Worm (Caenorhabditis elegans) whole organism, mixed stage, embryonic: Measurements from ENCODE around the gene fipr-18.
A peak's percentile ranks its signal among the peaks of the same experiment; 100 is the strongest.

Source experiments
- M03D4.4 ChIP-seq: sonication (generic microtip); optimal IDR thresholded peaks from 2 replicates; lab custom pipeline; 2017; ENCODE audit warnings: mild to moderate bottlenecking, missing genetic modification characterization, missing compliant biosample characterization
- bed-3 ChIP-seq: fragments of 200-800 bp; sonication (Bioruptor generic); optimal IDR thresholded peaks from 3 replicates; lab custom pipeline; 2018; ENCODE audit warnings: mild to moderate bottlenecking, missing genetic modification characterization, moderate library complexity, missing compliant biosample characterization
- blmp-1 ChIP-seq: fragments of 150-350 bp; optimal IDR thresholded peaks from 2 replicates; lab custom pipeline; 2014; ENCODE audit warnings: missing biosample characterization, missing genetic modification characterization
- ceh-39 ChIP-seq: fragments of 150-350 bp; optimal IDR thresholded peaks from 2 replicates; lab custom pipeline; 2014; ENCODE audit warnings: missing biosample characterization, missing genetic modification characterization
- ceh-83 ChIP-seq: fragments of 200-800 bp; sonication (Bioruptor generic); optimal IDR thresholded peaks from 2 replicates; lab custom pipeline; 2018; ENCODE audit warnings: mild to moderate bottlenecking, missing genetic modification characterization, missing compliant biosample characterization
- cnd-1 ChIP-seq: fragments of 200-800 bp; sonication (Bioruptor generic); optimal IDR thresholded peaks from 2 replicates; lab custom pipeline; 2018; ENCODE audit warnings: mild to moderate bottlenecking, missing genetic modification characterization, missing compliant biosample characterization
- drap-1 ChIP-seq: fragments of 200-800 bp; sonication (Bioruptor generic); optimal IDR thresholded peaks from 3 replicates; lab custom pipeline; 2018; ENCODE audit warnings: mild to moderate bottlenecking, missing genetic modification characterization, missing compliant biosample characterization
- elt-1 ChIP-seq: sonication (generic microtip); optimal IDR thresholded peaks from 2 replicates; lab custom pipeline; 2017; ENCODE audit warnings: missing genetic modification characterization, mild to moderate bottlenecking, missing compliant biosample characterization, antibody characterized with exemption, moderate library complexity, borderline replicate concordance; ENCODE audit not compliant: insufficient read depth
- elt-3 ChIP-seq: fragments of 150-350 bp; optimal IDR thresholded peaks from 2 replicates; lab custom pipeline; 2014; ENCODE audit warnings: missing biosample characterization, missing genetic modification characterization
- flh-1 ChIP-seq: fragments of 200-800 bp; sonication (Bioruptor generic); optimal IDR thresholded peaks from 2 replicates; lab custom pipeline; 2018; ENCODE audit warnings: mild to moderate bottlenecking, missing genetic modification characterization, moderate library complexity, missing compliant biosample characterization
- ham-2 ChIP-seq: fragments of 200-800 bp; sonication (Bioruptor generic); optimal IDR thresholded peaks from 2 replicates; lab custom pipeline; 2018; ENCODE audit warnings: mild to moderate bottlenecking, missing genetic modification characterization, missing compliant biosample characterization
- hlh-1 ChIP-seq: fragments of 150-350 bp; optimal IDR thresholded peaks from 2 replicates; lab custom pipeline; 2014; ENCODE audit warnings: missing biosample characterization, missing genetic modification reagents, missing genetic modification characterization
- lin-13 ChIP-seq: fragments of 150-350 bp; optimal IDR thresholded peaks from 2 replicates; lab custom pipeline; 2014; ENCODE audit warnings: missing biosample characterization, missing genetic modification characterization
- lin-32 ChIP-seq: fragments of 200-800 bp; sonication (Bioruptor generic); optimal IDR thresholded peaks from 2 replicates; lab custom pipeline; 2018; ENCODE audit warnings: mild to moderate bottlenecking, missing genetic modification characterization, missing compliant biosample characterization
- lsy-2 ChIP-seq: fragments of 150-350 bp; optimal IDR thresholded peaks from 2 replicates; lab custom pipeline; 2014; ENCODE audit warnings: missing biosample characterization, missing genetic modification characterization
- mab-5 ChIP-seq: fragments of 150-350 bp; optimal IDR thresholded peaks from 2 replicates; lab custom pipeline; 2014; ENCODE audit warnings: missing biosample characterization, missing genetic modification characterization
- mep-1 ChIP-seq: fragments of 150-350 bp; optimal IDR thresholded peaks from 2 replicates; lab custom pipeline; 2017; ENCODE audit warnings: missing biosample characterization, missing genetic modification reagents, missing genetic modification characterization, inconsistent platforms
- nhr-12 ChIP-seq: fragments of 150-350 bp; optimal IDR thresholded peaks from 2 replicates; lab custom pipeline; 2014; ENCODE audit warnings: missing biosample characterization, missing genetic modification characterization
- nhr-2 ChIP-seq: fragments of 150-350 bp; optimal IDR thresholded peaks from 2 replicates; lab custom pipeline; 2014; ENCODE audit warnings: missing biosample characterization, missing genetic modification characterization
- nhr-237 ChIP-seq: fragments of 150-350 bp; optimal IDR thresholded peaks from 2 replicates; lab custom pipeline; 2014; ENCODE audit warnings: missing biosample characterization, missing genetic modification characterization
- nhr-28 ChIP-seq: fragments of 150-350 bp; optimal IDR thresholded peaks from 2 replicates; lab custom pipeline; 2014; ENCODE audit warnings: missing biosample characterization, missing genetic modification characterization
- nhr-76 ChIP-seq: sonication (generic microtip); optimal IDR thresholded peaks from 2 replicates; lab custom pipeline; 2017; ENCODE audit warnings: missing biosample characterization, missing genetic modification characterization
- pha-4 ChIP-seq: fragments of 150-350 bp; optimal IDR thresholded peaks from 2 replicates; lab custom pipeline; 2018; ENCODE audit warnings: missing biosample characterization, missing genetic modification reagents, missing genetic modification characterization
- snpc-4 ChIP-seq: fragments of 150-350 bp; optimal IDR thresholded peaks from 2 replicates; lab custom pipeline; 2014; ENCODE audit warnings: missing biosample characterization, missing genetic modification characterization
- sptf-1 ChIP-seq: sonication (generic microtip); optimal IDR thresholded peaks from 2 replicates; lab custom pipeline; 2017; ENCODE audit warnings: mild to moderate bottlenecking, missing genetic modification characterization, moderate library complexity, missing compliant biosample characterization
- tbx-8 ChIP-seq: fragments of 200-800 bp; sonication (Bioruptor generic); optimal IDR thresholded peaks from 2 replicates; lab custom pipeline; 2018; ENCODE audit warnings: mild to moderate bottlenecking, missing genetic modification characterization, moderate library complexity, missing compliant biosample characterization
- unc-120 ChIP-seq: sonication (generic microtip); optimal IDR thresholded peaks from 2 replicates; lab custom pipeline; 2017; ENCODE audit warnings: missing genetic modification characterization, missing compliant biosample characterization; ENCODE audit not compliant: poor library complexity, severe bottlenecking
- unc-39 ChIP-seq: fragments of 150-350 bp; optimal IDR thresholded peaks from 2 replicates; lab custom pipeline; 2014; ENCODE audit warnings: missing biosample characterization, missing genetic modification characterization
- unc-62 ChIP-seq: fragments of 150-350 bp; optimal IDR thresholded peaks from 2 replicates; lab custom pipeline; 2014; ENCODE audit warnings: missing biosample characterization, missing genetic modification reagents, missing genetic modification characterization
- zip-8 ChIP-seq: fragments of 150-350 bp; optimal IDR thresholded peaks from 2 replicates; lab custom pipeline; 2014; ENCODE audit warnings: missing biosample characterization, missing genetic modification characterization
- ztf-11 ChIP-seq: fragments of 150-350 bp; optimal IDR thresholded peaks from 2 replicates; lab custom pipeline; 2014; ENCODE audit warnings: missing biosample characterization, missing genetic modification characterization

Gene fipr-18

ce11 chrIII:7458846-7459365, at the start of gene fipr-18, which contains the start of gene fipr-19:
Gene fipr-18 (plus strand): TSS chrIII:7459315.
Gene fipr-19 (minus strand): TSS chrIII:7458946.
- TF ChIP-seq nhr-28 = no peak
- TF ChIP-seq flh-1 = no peak
- TF ChIP-seq mep-1 (tag; lab: Kevin White, UChicago) = no peak
- TF ChIP-seq tbx-8 (GFP tag; lab: Kevin White, UChicago) = no peak
- no peak for TF ChIP-seq ham-2 (GFP tag; lab: Kevin White, UChicago)
- no peak for TF ChIP-seq nhr-2 (tag; lab: Kevin White, UChicago)
- no peak for TF ChIP-seq nhr-76 (tag; lab: Kevin White, UChicago)
- TF ChIP-seq ceh-83 (GFP tag; lab: Kevin White, UChicago) = no peak
- TF ChIP-seq ztf-11 (tag; lab: Kevin White, UChicago) = no peak
- TF ChIP-seq pha-4 (tag; lab: Kevin White, UChicago) = no peak
- TF ChIP-seq lsy-2 (tag; lab: Kevin White, UChicago) = no peak
- TF ChIP-seq zip-8 (tag; lab: Kevin White, UChicago) = no peak
- no peak for TF ChIP-seq cnd-1 (tag; lab: Kevin White, UChicago)
- no peak for TF ChIP-seq elt-1 (tag; lab: Kevin White, UChicago)
- TF ChIP-seq unc-120 (tag; lab: Kevin White, UChicago) = no peak
- no peak for TF ChIP-seq nhr-12 (tag; lab: Kevin White, UChicago)
- TF ChIP-seq, all 35 proteins: peak for 0

- TF ChIP-seq tbx-8 (GFP tag; lab: Kevin White, UChicago) (no peak), unc-62 (GFP tag; lab: Kevin White, UChicago) (peak; percentile 58), snpc-4 (tag; lab: Kevin White, UChicago) (no peak)
These were observed 5.4 kb upstream of the fipr-18 start, which contains the start of gene alh-12 for ce11 chrIII:7453653-7454124. Gene alh-12 (plus strand): TSS chrIII:7454074.

- no peak for TF ChIP-seq drap-1
- TF ChIP-seq nhr-2 (tag; lab: Kevin White, UChicago) = no peak
These were observed 2.5 kb upstream of the fipr-18 start, which contains the start of gene Y69F12A.1 for ce11 chrIII:7456640-7457039. Gene Y69F12A.1 (plus strand): TSS chrIII:7456940.

DNA sequence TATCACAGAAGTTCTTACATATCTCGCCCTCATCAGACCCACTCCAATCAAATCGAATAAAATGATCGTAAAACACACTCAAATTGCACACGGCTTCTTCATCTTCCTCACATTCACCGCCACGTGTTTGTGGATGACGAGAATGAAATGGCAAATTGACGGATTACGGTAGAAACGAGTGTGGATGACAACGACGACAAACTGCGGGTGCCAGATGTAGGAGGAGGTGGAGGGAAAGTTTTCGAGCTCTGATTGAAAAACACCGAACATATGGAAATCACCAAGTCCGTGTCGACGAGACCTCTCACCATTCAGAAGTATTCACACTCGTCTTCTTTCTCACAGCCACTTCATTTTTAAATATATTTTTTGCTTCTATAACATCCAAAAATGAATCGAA, 903 bp downstream of the fipr-18 start, which contains the start of gene mls-1:
Gene mls-1, plus strand, starts transcription at position 324 of the 400 bp plus-strand sequence.
- TF ChIP-seq elt-3 (tag; lab: Kevin White, UChicago) (no peak), unc-120 (tag; lab: Kevin White, UChicago) (no peak), zip-8 (tag; lab: Kevin White, UChicago) (no peak), ceh-83 (GFP tag; lab: Kevin White, UChicago) (no peak), nhr-12 (tag; lab: Kevin White, UChicago) (no peak), nhr-237 (tag; lab: Kevin White, UChicago) (no peak), mab-5 (tag; lab: Kevin White, UChicago) (no peak), lin-32 (no peak), flh-1 (no peak), M03D4.4 (tag; lab: Kevin White, UChicago) (no peak), unc-39 (tag; lab: Kevin White, UChicago) (no peak), sptf-1 (tag; lab: Kevin White, UChicago) (no peak), blmp-1 (no peak), hlh-1 (no peak), ceh-39 (tag; lab: Kevin White, UChicago) (no peak), cnd-1 (tag; lab: Kevin White, UChicago) (no peak), mep-1 (tag; lab: Kevin White, UChicago) (no peak)

DNA sequence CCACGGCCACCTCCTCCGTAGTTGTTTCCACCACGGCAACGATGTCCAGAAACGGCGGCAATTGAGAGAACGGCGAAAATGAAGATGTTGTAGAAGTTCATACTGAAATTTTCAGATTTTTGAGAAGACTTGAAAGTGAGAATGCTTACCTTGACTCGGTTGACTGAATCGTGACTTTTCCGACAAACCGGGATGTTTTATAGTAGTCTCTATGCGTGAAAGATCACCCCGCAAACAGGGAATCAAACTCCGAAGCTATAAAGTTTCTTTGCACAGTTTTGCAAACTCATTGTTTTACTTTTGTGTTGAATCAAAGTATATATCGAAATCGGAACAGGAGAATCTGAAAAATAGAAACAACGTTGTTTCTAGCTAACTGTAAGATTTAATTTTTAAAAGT, 3.2 kb downstream of the fipr-18 start, which contains the start of gene fipr-20:
Gene fipr-20, minus strand, starts transcription at position 101 of the 400 bp plus-strand sequence.
- TF ChIP-seq bed-3 (GFP tag; lab: Kevin White, UChicago) (no peak), lin-13 (tag; lab: Kevin White, UChicago) (no peak)
